Worm (Caenorhabditis elegans) whole organism, L3 larva: ENCODE data around the gene T19D7.5.

Source experiments
- egl-27 ChIP-seq: sonication (generic microtip); optimal IDR thresholded peaks from 4 replicates; lab custom pipeline; 2017; ENCODE audit warnings: missing biosample characterization, missing genetic modification reagents, missing genetic modification characterization
- snpc-4 ChIP-seq: fragments of 150-350 bp; optimal IDR thresholded peaks from 2 replicates; lab custom pipeline; 2014; ENCODE audit warnings: missing biosample characterization, missing genetic modification characterization
- unc-62 ChIP-seq: fragments of 150-350 bp; sonication (generic microtip); optimal IDR thresholded peaks from 4 replicates; lab custom pipeline; 2014; ENCODE audit warnings: missing biosample characterization, missing genetic modification reagents, missing genetic modification characterization

DNA sequence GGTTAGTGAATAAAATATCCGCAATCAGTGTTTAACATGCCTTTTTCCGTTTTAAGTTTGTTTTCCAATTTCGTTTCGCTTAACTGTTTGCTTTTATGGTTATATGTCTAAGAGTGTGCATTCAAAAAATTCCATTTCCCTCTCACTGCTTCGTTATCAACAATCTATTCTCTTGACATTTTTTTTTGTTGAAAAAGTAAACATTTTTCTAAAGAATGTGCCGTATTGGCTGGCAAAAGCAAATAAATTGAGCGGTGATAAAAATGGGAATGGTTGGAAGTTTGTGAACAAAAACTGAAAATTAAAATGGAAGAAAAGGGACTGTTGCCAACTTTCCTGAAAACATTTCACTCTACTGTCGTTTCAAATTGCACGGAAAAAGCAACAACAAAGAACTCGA lies 14.4 kb downstream of the T19D7.5 start:
- TF ChIP-seq snpc-4 (no peak), egl-27 (tag; lab: Kevin White, UChicago) (no peak), unc-62 (GFP tag; lab: Kevin White, UChicago) (no peak)
